Worm (Caenorhabditis elegans) whole organism, L4/young adult: ENCODE data around the gene mlh-1.
"Not testable (repeated sequence)": the region's sequence is repeated elsewhere in the genome, so short reads cannot be mapped to it uniquely, and the experiment has no call there.

Experiments
- W03F9.2 ChIP-seq: fragments of 150-350 bp; optimal IDR thresholded peaks from 2 replicates; lab custom pipeline; 2014; ENCODE audit warnings: missing biosample characterization, missing genetic modification characterization
- dao-5 ChIP-seq: sonication (generic microtip); optimal IDR thresholded peaks from 2 replicates; lab custom pipeline; 2016; ENCODE audit warnings: missing genotype, missing genetic modification characterization, moderate library complexity, missing compliant biosample characterization
- him-1 ChIP-seq: sonication (generic microtip); optimal IDR thresholded peaks from 2 replicates; lab custom pipeline; 2016; ENCODE audit warnings: missing genotype, missing genetic modification reagents, missing genetic modification characterization, missing compliant biosample characterization

mlh-1 gene

DNA sequence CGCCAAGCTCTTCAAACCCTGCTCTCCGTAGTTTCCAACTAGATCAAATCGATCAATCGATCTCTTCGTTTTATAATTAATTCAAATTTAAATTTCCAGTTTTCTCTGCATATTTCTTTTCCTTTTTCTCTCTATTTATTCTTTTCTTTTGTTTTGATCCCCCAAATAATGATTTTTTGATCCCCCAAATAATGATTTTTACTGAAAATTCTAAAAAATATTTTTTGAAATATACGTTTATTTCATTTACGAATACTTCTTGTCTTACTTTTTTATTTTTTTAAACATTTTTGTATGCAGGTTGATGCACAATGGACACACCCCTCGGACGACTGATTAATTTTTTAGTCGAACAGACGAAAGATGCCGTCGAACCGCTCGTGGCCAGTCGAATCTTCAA, 11.0 kb downstream of the mlh-1 start, which contains the start of gene T28A8.4:
Gene T28A8.4 (plus strand): TSS at position 301 of the 400 bp plus-strand sequence.
- TF ChIP-seq dao-5 (no peak), him-1 (tag; lab: Kevin White, UChicago) (no peak), W03F9.2 (tag; lab: Kevin White, UChicago) (no peak)

DNA sequence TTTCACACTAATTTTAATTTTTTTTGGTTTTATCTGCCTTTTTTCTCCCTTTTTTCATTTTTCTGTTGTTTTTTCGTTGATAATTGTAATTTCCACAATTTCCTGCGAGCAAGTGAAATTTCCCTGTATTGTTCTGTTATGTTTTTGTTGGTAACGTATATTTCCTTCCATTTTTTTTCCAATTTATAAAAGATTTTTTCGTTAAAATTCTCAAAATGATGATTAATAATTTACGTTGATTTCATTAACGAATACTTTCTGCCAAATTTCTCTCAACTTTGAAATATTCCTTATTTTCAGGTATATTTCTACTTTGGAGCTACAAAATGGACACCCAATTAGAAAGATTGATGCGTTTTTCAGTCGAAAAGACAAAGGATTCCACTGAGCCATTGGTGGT, 11.9 kb downstream of the mlh-1 start, which contains the start of gene T28A8.8:
Gene T28A8.8 (plus strand): TSS at position 301 of the 400 bp plus-strand sequence.
- TF ChIP-seq him-1 (tag; lab: Kevin White, UChicago) (no peak), dao-5 (no peak), W03F9.2 (tag; lab: Kevin White, UChicago) (no peak)

DNA sequence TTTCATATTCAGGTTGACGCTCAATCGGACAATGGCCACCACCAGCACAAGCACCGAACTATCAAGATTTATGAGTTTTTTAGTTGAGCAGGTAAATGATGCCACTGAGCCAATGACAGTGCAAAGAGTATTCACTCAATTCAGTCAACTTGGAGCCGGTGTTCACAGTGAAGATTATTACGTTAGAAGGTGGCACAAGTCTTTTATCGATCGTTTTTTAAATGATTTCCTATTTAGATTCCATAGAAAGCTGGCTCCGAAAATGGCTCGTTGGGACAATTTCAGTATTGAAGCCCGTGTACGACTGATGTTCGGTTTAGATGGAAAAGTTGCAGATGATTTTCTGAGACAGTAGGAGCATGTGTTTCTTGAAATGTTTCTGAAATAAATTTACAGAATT, 12.8 kb downstream of the mlh-1 start, which contains the start of gene T28A8.5:
Gene T28A8.5 (plus strand): TSS at position 32 of the 400 bp plus-strand sequence.
- no peak for TF ChIP-seq W03F9.2 (tag; lab: Kevin White, UChicago)
- TF ChIP-seq him-1 (tag; lab: Kevin White, UChicago), result no peak
- TF ChIP-seq dao-5, result no peak

DNA sequence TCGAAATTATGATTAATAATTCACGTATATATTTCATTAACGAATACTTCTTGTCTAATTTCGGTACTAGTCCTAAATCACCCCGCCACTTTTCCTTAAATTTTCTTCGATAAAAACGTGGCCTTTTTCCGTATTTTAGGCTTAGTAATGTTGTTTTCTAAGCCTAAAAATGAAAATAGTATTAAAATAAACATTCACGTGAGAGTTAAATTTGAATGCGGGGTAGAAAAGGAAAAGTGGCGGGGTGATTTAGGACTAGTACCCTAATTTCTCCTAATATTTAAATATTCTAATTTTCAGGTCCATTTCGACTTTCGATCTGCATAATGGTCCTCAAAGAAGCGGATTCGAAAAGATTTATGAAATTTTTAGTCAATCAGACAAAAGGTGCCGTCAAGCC, 15.5 kb downstream of the mlh-1 start, which contains the start of gene T28A8.6:
Gene T28A8.6 (plus strand): TSS at position 301 of the 400 bp plus-strand sequence.
- not testable (repeated sequence) for TF ChIP-seq him-1 (tag; lab: Kevin White, UChicago); dao-5; W03F9.2 (tag; lab: Kevin White, UChicago)

DNA sequence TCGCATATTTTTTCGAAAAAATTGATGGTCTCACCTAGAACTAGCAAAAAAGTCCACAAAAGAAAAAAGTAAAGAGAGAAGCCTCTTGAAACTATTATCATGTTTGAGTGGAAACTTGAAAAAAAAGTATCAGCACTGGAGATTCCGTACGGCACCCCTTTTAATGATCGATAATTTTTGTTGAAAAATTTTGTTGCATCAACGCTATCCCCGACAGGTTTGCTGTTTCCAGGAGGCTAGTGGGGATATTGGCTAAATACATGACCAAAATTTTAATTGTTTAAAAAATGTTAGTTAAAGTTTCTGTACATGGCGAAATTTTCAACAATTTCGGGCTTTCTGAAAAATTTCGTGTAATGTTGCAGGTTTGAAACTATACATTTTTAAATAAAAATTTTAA, 18.8 kb downstream of the mlh-1 start, which contains the start of gene T28A8.2:
Gene T28A8.2 (minus strand): TSS at position 101 of the 400 bp plus-strand sequence.
- TF ChIP-seq dao-5, result no peak
- no peak for TF ChIP-seq him-1 (tag; lab: Kevin White, UChicago)
- no peak for TF ChIP-seq W03F9.2 (tag; lab: Kevin White, UChicago)

DNA sequence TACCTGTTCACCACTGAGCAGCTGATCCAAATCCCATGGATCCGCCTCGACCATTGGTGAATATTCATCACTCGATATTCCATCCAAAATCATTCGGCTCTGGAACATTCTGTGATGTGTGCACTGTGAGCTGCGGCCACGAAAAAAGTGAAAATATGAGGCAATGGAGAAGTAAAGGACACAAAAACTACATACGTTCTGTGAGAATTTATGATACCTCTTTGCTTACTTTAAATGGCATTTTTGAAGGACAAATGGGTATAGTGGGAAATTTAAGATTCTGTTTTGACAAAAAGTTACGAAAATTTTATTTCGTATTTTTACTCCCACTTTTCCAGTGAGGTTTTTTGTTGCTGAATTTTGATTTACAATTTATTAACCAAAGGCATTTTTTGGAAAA, 22.0 kb downstream of the mlh-1 start, which contains the start of gene twk-40:
Gene twk-40 (minus strand): TSS at position 101 of the 400 bp plus-strand sequence.
- TF ChIP-seq him-1 (tag; lab: Kevin White, UChicago), result no peak
- no peak for TF ChIP-seq dao-5
- no peak for TF ChIP-seq W03F9.2 (tag; lab: Kevin White, UChicago)

DNA sequence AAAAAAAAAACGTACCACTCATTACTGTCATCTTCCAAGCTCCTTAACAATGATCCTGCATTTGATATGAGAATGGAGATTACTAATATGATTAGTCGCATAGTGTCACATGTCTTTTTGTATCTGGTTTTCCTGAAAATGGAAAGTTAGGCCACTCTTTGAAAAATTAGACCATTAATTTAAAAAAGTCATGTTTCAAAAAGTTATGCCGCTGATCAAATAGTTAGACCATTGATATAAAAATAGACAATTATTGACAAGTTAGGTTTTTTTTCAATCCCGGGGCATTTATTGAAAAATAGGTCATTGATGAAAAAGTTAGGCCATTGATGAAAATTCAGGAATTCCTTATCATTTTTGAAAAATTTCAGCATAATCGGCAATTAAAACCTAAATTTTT, 30.3 kb downstream of the mlh-1 start, which contains the start of gene acc-4:
Gene acc-4 (minus strand): TSS at position 101 of the 400 bp plus-strand sequence.
- TF ChIP-seq him-1 (tag; lab: Kevin White, UChicago) (no peak), W03F9.2 (tag; lab: Kevin White, UChicago) (no peak), dao-5 (no peak)

DNA sequence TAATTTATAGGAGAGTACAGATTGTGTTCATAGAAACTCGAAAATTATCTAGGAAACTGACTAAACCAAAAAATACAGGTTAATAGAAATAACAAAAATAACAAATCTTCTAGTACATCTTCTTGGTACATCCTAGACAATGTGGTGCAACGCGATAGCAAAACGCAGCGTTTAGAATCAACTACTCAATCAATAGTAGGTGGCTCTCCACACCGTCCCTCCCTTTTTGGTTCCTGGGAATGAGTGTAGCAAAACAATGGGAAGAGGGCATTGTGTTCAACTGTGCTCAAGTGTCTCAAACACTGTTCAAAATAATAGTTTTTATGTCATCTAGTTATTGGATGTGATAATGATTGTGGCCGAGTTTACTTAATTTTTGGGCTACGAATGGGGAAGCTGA, 37.7 kb downstream of the mlh-1 start, which contains the start of gene T27E9.6:
Gene T27E9.6 (minus strand): TSS at position 101 of the 400 bp plus-strand sequence.
- TF ChIP-seq dao-5 (no peak), W03F9.2 (tag; lab: Kevin White, UChicago) (no peak), him-1 (tag; lab: Kevin White, UChicago) (no peak)

DNA sequence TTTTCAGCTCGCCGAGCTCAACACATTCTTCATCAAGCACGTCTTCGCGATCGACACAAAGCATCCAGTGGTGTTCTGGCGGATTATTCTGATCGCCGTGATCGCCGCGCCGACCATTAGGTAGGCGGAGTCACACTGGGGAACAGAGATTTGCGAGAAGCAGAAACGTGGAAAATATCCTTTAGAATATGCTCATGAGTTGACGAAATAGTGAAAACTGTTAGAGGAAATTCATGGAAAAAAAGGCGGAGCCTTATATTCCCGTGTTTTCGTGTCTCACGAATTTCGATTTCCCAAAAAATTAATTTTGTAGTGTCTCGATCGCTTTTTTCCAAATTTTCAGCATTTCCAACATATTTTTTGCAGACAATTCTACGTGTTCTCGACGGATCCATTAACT, 39.9 kb downstream of the mlh-1 start:
- TF ChIP-seq dao-5, result no peak
- no peak for TF ChIP-seq W03F9.2 (tag; lab: Kevin White, UChicago)
- no peak for TF ChIP-seq him-1 (tag; lab: Kevin White, UChicago)

DNA sequence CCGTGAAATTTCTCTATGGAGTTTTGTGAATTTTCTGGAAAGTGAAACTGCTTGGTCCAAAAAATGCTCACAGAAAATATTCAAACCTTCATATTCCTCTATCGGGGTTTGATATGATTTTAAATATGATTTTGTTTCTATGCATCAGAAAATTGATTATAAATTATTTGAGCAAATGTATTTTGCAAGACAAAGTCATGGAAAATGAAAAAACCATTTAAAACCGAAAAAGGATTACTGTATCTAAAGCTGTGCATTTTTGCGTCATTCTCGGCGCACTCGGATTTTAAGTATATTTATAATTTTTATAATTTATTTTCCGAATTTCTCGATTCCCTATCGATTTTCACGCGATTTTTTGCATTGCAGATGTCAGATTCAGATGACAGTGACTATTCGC, 42.9 kb downstream of the mlh-1 start, which contains the start of gene pssy-2:
Gene pssy-2 (plus strand): TSS at position 301 of the 400 bp plus-strand sequence.
- TF ChIP-seq W03F9.2 (tag; lab: Kevin White, UChicago) (no peak), dao-5 (no peak), him-1 (tag; lab: Kevin White, UChicago) (no peak)

DNA sequence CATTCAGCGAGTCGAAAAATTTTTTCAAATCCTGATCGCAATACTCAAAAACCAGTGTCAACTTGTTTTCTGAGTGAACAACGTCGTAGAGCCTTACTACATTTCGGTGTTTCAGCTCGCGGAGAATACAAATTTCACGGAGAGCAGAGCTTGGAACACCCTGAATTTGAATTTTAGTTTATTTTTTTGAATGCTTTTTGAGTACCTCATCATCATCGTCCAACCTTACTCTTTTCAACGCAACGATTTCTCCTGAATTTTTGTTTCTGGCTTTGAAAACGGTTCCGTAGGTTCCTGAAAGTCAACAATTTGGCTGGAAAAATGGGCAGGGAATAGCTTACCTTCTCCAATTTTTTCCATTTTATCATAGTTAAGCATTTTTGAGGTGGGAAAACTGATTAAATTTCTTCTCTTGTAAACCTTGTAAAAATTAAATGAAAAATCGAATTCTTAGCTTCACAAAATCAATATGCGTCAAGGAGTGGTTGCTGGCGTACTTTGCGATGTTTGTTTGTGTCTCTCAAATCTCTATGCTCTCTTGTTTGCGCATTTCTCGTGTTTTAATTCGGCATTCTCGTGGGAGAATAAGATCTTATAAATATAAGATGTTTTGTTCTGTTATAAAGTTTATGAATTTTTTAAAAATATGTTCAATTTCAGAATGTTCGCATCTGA, 48.3 kb downstream of the mlh-1 start, which contains the start of gene cdk-5:
Gene cdk-5 (minus strand): TSS at position 425 of the 675 bp plus-strand sequence.
- TF ChIP-seq dao-5 (no peak), W03F9.2 (tag; lab: Kevin White, UChicago) (peak; percentile 87), him-1 (tag; lab: Kevin White, UChicago) (peak; percentile 6)

DNA sequence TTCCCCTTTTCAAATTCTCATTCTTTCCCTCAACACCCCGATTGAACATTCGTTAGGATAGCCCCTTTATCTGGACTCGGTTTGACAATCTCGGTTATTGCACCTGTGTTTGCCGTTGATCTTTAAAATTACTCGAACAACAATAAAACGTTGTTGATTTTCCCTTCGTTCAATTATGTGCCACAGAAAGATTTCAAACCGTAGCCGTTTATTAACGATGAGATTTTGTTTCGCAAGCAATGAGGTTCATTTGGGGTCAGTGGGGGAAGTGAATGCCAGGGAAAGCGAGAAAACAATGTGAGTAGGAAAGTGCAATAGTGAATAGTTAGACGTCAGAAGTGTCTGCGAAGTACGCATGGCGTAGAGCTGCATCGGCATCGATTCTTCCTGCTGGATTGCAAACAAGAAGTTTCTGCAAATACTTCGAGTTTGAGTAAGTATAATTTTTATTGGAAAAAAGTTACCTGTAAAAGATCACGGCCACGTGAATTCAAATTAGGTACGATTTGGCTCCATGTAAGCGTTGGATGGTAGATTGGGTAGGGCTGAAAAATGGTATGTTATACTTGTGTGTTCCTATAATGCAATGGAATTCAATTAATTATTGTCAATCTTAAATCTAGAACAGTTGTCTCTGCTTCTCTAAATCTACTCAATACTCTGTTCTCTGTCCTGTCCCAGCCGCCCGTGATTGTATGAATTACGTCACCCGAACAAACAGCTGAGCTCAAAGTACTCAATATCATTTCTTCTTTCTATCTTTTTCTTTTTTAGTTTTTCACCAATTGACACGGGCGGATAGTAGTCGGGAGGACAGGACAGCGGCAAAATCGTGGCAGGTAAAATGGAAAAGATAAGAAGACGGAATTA, 49.6 kb downstream of the mlh-1 start, which contains the start of gene kel-3:
Gene kel-3 (plus strand): TSS at position 328 of the 870 bp plus-strand sequence.
- peak; percentile 41 for TF ChIP-seq him-1 (tag; lab: Kevin White, UChicago)
- TF ChIP-seq W03F9.2 (tag; lab: Kevin White, UChicago), result peak; percentile 40
- TF ChIP-seq dao-5, result peak; percentile 75
